Fruit fly (Drosophila melanogaster) whole organism, embryonic: ENCODE data around the gene Spase12.

Experiments used
- ATbp ChIP-seq: fragments of 200-800 bp; sonication (Bioruptor generic); optimal IDR thresholded peaks from 2 replicates; lab custom pipeline; 2017; ENCODE audit warnings: missing biosample characterization, mild to moderate bottlenecking, missing genetic modification characterization, missing genetic modification reagents
- CG12236 ChIP-seq: fragments of 200-800 bp; sonication (Bioruptor generic); optimal IDR thresholded peaks from 2 replicates; lab custom pipeline; 2016; ENCODE audit warnings: missing biosample characterization, missing genetic modification characterization
- CG12299 ChIP-seq: fragments of 200-800 bp; sonication (Bioruptor generic); optimal IDR thresholded peaks from 2 replicates; lab custom pipeline; 2018; ENCODE audit warnings: missing biosample characterization, mild to moderate bottlenecking, missing genetic modification characterization
- CG12942 ChIP-seq: fragments of 200-800 bp; sonication (Bioruptor generic); optimal IDR thresholded peaks from 3 replicates; lab custom pipeline; 2016; ENCODE audit warnings: missing biosample characterization, missing genetic modification characterization
- CG14667 ChIP-seq: fragments of 200-800 bp; sonication (Bioruptor generic); IDR thresholded peaks from 2 replicates; pipeline ENCODE4 v1.3.6; 2022; ENCODE audit warnings: missing biosample characterization, missing genetic modification characterization
- CG15269 ChIP-seq: fragments of 200-800 bp; sonication (Bioruptor generic); optimal IDR thresholded peaks from 2 replicates; lab custom pipeline; 2018; ENCODE audit warnings: missing biosample characterization, mild to moderate bottlenecking, missing genetic modification characterization, moderate library complexity
- CG1529 ChIP-seq: fragments of 200-800 bp; sonication (Bioruptor generic); optimal IDR thresholded peaks from 3 replicates; lab custom pipeline; 2018; ENCODE audit warnings: missing biosample characterization, missing genetic modification characterization
- CG17568 ChIP-seq: fragments of 200-800 bp; sonication (Bioruptor generic); optimal IDR thresholded peaks from 2 replicates; lab custom pipeline; 2018; ENCODE audit warnings: missing biosample characterization, mild to moderate bottlenecking, missing genetic modification characterization, moderate library complexity
- CG2120 ChIP-seq: fragments of 200-800 bp; sonication (Bioruptor generic); optimal IDR thresholded peaks from 3 replicates; lab custom pipeline; 2016; ENCODE audit warnings: missing biosample characterization, missing genetic modification characterization
- CG30431 ChIP-seq: fragments of 200-800 bp; sonication (Bioruptor generic); optimal IDR thresholded peaks from 2 replicates; lab custom pipeline; 2017; ENCODE audit warnings: missing biosample characterization, missing genetic modification characterization
- CG3847 ChIP-seq: fragments of 200-800 bp; sonication (Bioruptor generic); IDR thresholded peaks from 2 replicates; pipeline ENCODE4 v1.3.6; 2022; ENCODE audit warnings: missing biosample characterization, missing genetic modification characterization
- CG3995 ChIP-seq: fragments of 200-800 bp; sonication (Bioruptor generic); optimal IDR thresholded peaks from 3 replicates; lab custom pipeline; 2016; ENCODE audit warnings: missing biosample characterization, missing genetic modification characterization
- CG4328 ChIP-seq: fragments of 200-800 bp; sonication (Bioruptor generic); optimal IDR thresholded peaks from 3 replicates; lab custom pipeline; 2017; ENCODE audit warnings: missing biosample characterization, missing genetic modification reagents, missing genetic modification characterization
- CG4707 ChIP-seq: fragments of 200-800 bp; sonication (Bioruptor generic); optimal IDR thresholded peaks from 2 replicates; lab custom pipeline; 2018; ENCODE audit warnings: missing biosample characterization, mild to moderate bottlenecking, missing genetic modification characterization, moderate library complexity
- CG4820 ChIP-seq: fragments of 200-800 bp; sonication (Bioruptor generic); optimal IDR thresholded peaks from 3 replicates; lab custom pipeline; 2016; ENCODE audit warnings: missing biosample characterization, missing genetic modification characterization
- CG5180 ChIP-seq: fragments of 200-800 bp; sonication (Bioruptor generic); optimal IDR thresholded peaks from 3 replicates; lab custom pipeline; 2017; ENCODE audit warnings: missing biosample characterization, missing genetic modification characterization, mild to moderate bottlenecking, moderate library complexity, missing genetic modification reagents
- CG7372 ChIP-seq: fragments of 200-800 bp; sonication (Bioruptor generic); IDR thresholded peaks from 2 replicates; pipeline ENCODE4 v1.3.6; 2022; ENCODE audit warnings: missing biosample characterization, missing genetic modification characterization
- CG9932 ChIP-seq: fragments of 200-800 bp; sonication (Bioruptor generic); IDR thresholded peaks from 2 replicates; pipeline ENCODE4 v1.3.6; 2022; ENCODE audit warnings: missing biosample characterization, missing genetic modification characterization
- CHES-1-like ChIP-seq: fragments of 200-800 bp; sonication (Bioruptor generic); optimal IDR thresholded peaks from 2 replicates; lab custom pipeline; 2016; ENCODE audit warnings: missing biosample characterization, missing genetic modification characterization
- CkIIα-i1 ChIP-seq: fragments of 200-800 bp; sonication (Bioruptor generic); IDR thresholded peaks from 2 replicates; pipeline ENCODE4 v1.3.6; 2022; ENCODE audit warnings: missing biosample characterization, missing genetic modification characterization
- Dfd ChIP-seq, 2 experiments: fragments of >200 bp; optimal IDR thresholded peaks; 2 replicates each; lab custom pipeline; 2017; ENCODE audit warnings: missing biosample characterization in 2 of 2, missing genetic modification characterization in 2 of 2
- Dref ChIP-seq: fragments of 200-800 bp; sonication (Bioruptor generic); IDR thresholded peaks from 2 replicates; pipeline ENCODE4 v1.3.6; 2022; ENCODE audit warnings: missing biosample characterization, missing genetic modification characterization
- GATAe ChIP-seq: fragments of 200-800 bp; sonication (Bioruptor generic); conservative IDR thresholded peaks from 2 replicates; pipeline ENCODE4 v1.3.6; 2022; ENCODE audit warnings: missing biosample characterization, missing genetic modification characterization
- Mrtf ChIP-seq: fragments of 200-800 bp; sonication (Bioruptor generic); IDR thresholded peaks from 3 replicates; pipeline ENCODE4 v1.3.6; 2022; ENCODE audit warnings: missing biosample characterization, missing genetic modification characterization
- Poxn ChIP-seq: fragments of 200-800 bp; sonication (Bioruptor generic); IDR thresholded peaks from 2 replicates; pipeline ENCODE4 v1.3.6; 2022; ENCODE audit warnings: missing biosample characterization, missing genetic modification characterization
- Tbp ChIP-seq: fragments of >200 bp; optimal IDR thresholded peaks from 2 replicates; lab custom pipeline; 2018; ENCODE audit warnings: missing biosample characterization, missing genetic modification characterization
- Trl ChIP-seq, 3 experiments: fragments of >200 bp in 2 of 3; fragments of 200-800 bp in 1 of 3; sonication (Bioruptor generic) in 1 of 3; optimal IDR thresholded peaks; 2 replicates in 1 of 3; 3 replicates in 2 of 3; lab custom pipeline; 2016 to 2017; ENCODE audit warnings: missing biosample characterization in 1 of 3, missing genetic modification characterization in 1 of 3
- ash1 ChIP-seq: fragments of 200-800 bp; sonication (Bioruptor generic); optimal IDR thresholded peaks from 2 replicates; lab custom pipeline; 2018; ENCODE audit warnings: missing biosample characterization, mild to moderate bottlenecking, missing genetic modification characterization
- cas ChIP-seq: fragments of 200-800 bp; sonication (Bioruptor generic); IDR thresholded peaks from 2 replicates; pipeline ENCODE4 v1.3.6; 2022; ENCODE audit warnings: missing biosample characterization, missing genetic modification characterization
- chinmo ChIP-seq: fragments of 200-800 bp; sonication (Bioruptor generic); IDR thresholded peaks from 4 replicates; pipeline ENCODE4 v1.3.6; 2022; ENCODE audit warnings: missing biosample characterization, missing genetic modification characterization; ENCODE audit not compliant: partially characterized antibody
- chn ChIP-seq: fragments of 200-800 bp; sonication (Bioruptor generic); optimal IDR thresholded peaks from 2 replicates; lab custom pipeline; 2016; ENCODE audit warnings: missing biosample characterization, missing genetic modification characterization
- ci ChIP-seq: fragments of 200-800 bp; sonication (Bioruptor generic); IDR thresholded peaks from 3 replicates; pipeline ENCODE4 v1.3.6; 2022; ENCODE audit warnings: missing biosample characterization, missing genetic modification characterization
- croc ChIP-seq: fragments of 200-800 bp; sonication (Bioruptor generic); conservative IDR thresholded peaks from 3 replicates; pipeline ENCODE4 v1.3.6; 2022; ENCODE audit warnings: missing biosample characterization, missing genetic modification characterization
- dan ChIP-seq: fragments of 200-800 bp; sonication (Bioruptor generic); IDR thresholded peaks from 2 replicates; pipeline ENCODE4 v1.3.6; 2022; ENCODE audit warnings: missing biosample characterization, missing genetic modification characterization
- danr ChIP-seq: fragments of 200-800 bp; sonication (Bioruptor generic); IDR thresholded peaks from 2 replicates; pipeline ENCODE4 v1.3.6; 2022; ENCODE audit warnings: missing biosample characterization, missing genetic modification characterization
- dati ChIP-seq: fragments of 200-800 bp; sonication (Bioruptor generic); IDR thresholded peaks from 2 replicates; pipeline ENCODE4 v1.3.6; 2022; ENCODE audit warnings: missing biosample characterization, missing genetic modification characterization
- esg ChIP-seq: fragments of 200-800 bp; sonication (Bioruptor generic); conservative IDR thresholded peaks from 2 replicates; pipeline ENCODE4 v1.3.6; 2022; ENCODE audit warnings: missing biosample characterization, missing genetic modification characterization
- gro ChIP-seq: fragments of 200-800 bp; sonication (Bioruptor generic); optimal IDR thresholded peaks from 2 replicates; lab custom pipeline; 2016; ENCODE audit warnings: missing biosample characterization, missing genetic modification characterization
- inv ChIP-seq: fragments of 200-800 bp; sonication (Bioruptor generic); IDR thresholded peaks from 2 replicates; pipeline ENCODE4 v1.3.6; 2022; ENCODE audit warnings: missing biosample characterization, missing genetic modification characterization; ENCODE audit not compliant: partially characterized antibody
- jumu ChIP-seq: fragments of 200-800 bp; sonication (Bioruptor generic); optimal IDR thresholded peaks from 3 replicates; lab custom pipeline; 2016; ENCODE audit warnings: missing biosample characterization, missing genetic modification characterization
- knrl ChIP-seq: fragments of 200-800 bp; sonication (Bioruptor generic); IDR thresholded peaks from 3 replicates; pipeline ENCODE4 v1.3.6; 2022; ENCODE audit warnings: missing biosample characterization, missing genetic modification characterization; ENCODE audit not compliant: partially characterized antibody
- lab ChIP-seq: fragments of 200-800 bp; sonication (Bioruptor generic); optimal IDR thresholded peaks from 3 replicates; lab custom pipeline; 2017; ENCODE audit warnings: missing biosample characterization, missing genetic modification characterization, mild to moderate bottlenecking, moderate library complexity, missing genetic modification reagents
- nom ChIP-seq: fragments of 200-800 bp; sonication (Bioruptor generic); optimal IDR thresholded peaks from 2 replicates; lab custom pipeline; 2017; ENCODE audit warnings: missing biosample characterization, missing genetic modification characterization, mild to moderate bottlenecking, moderate library complexity, missing genetic modification reagents
- psq ChIP-seq: fragments of 200-800 bp; sonication (Bioruptor generic); optimal IDR thresholded peaks from 2 replicates; lab custom pipeline; 2017; ENCODE audit warnings: missing biosample characterization, missing genetic modification characterization
- salm ChIP-seq: fragments of 200-800 bp; sonication (Bioruptor generic); optimal IDR thresholded peaks from 2 replicates; lab custom pipeline; 2018; ENCODE audit warnings: missing biosample characterization, mild to moderate bottlenecking, missing genetic modification characterization
- sqz ChIP-seq: fragments of 200-800 bp; sonication (Bioruptor generic); optimal IDR thresholded peaks from 3 replicates; lab custom pipeline; 2018; ENCODE audit warnings: missing biosample characterization, mild to moderate bottlenecking, missing genetic modification characterization
- stwl ChIP-seq: fragments of 200-800 bp; sonication (Bioruptor generic); optimal IDR thresholded peaks from 3 replicates; lab custom pipeline; 2018; ENCODE audit warnings: missing biosample characterization, mild to moderate bottlenecking, missing genetic modification characterization, moderate library complexity
- tll ChIP-seq, 2 experiments: fragments of 200-800 bp in 1 of 2; fragments of >200 bp in 1 of 2; sonication (Bioruptor generic) in 1 of 2; optimal IDR thresholded peaks; 2 replicates each; lab custom pipeline; 2017 to 2019; ENCODE audit warnings: missing biosample characterization in 2 of 2, missing genetic modification characterization in 2 of 2, mild to moderate bottlenecking in 1 of 2, moderate library complexity in 1 of 2
- vfl ChIP-seq: fragments of 200-800 bp; sonication (Bioruptor generic); optimal IDR thresholded peaks from 2 replicates; lab custom pipeline; 2016; ENCODE audit warnings: missing biosample characterization, missing genetic modification characterization
- zen2 ChIP-seq: fragments of 200-800 bp; sonication (Bioruptor generic); IDR thresholded peaks from 3 replicates; pipeline ENCODE4 v1.3.6; 2022; ENCODE audit warnings: missing biosample characterization, missing genetic modification characterization; ENCODE audit not compliant: partially characterized antibody

Gene Spase12

dm6 chr3R:29493242-29493944 lies 2.4 kb upstream of the Spase12 start, which contains the start of the genes CG2310 and Diedel (continued):
- no peak for TF ChIP-seq Dfd (GFP tag; optimal IDR thresholded peaks at IDR 0.05; lab: Kevin White, UChicago)
- TF ChIP-seq CG9932 (GFP tag; lab: Robert Waterston, UW): peak; percentile 39
- no peak for TF ChIP-seq zen2 (GFP tag; lab: Robert Waterston, UW)
- peak; percentile 26 for TF ChIP-seq CHES-1-like (GFP tag; lab: Kevin White, UChicago)
- 0 out of 3 replicates have a peak, but pooled peaks have one; percentile 12 for TF ChIP-seq croc
- no peak for TF ChIP-seq CG17568 (GFP tag; lab: Kevin White, UChicago)
- peak; percentile 0 for TF ChIP-seq jumu (GFP tag; lab: Kevin White, UChicago)
- no peak for TF ChIP-seq dati (GFP tag; lab: Robert Waterston, UW)
- peak; percentile 69 for TF ChIP-seq ci (GFP tag; lab: Robert Waterston, UW)
- TF ChIP-seq CG30431 (GFP tag; lab: Kevin White, UChicago): no peak
- no peak for TF ChIP-seq ash1
- no peak for TF ChIP-seq CG14667
- no peak for TF ChIP-seq dan (GFP tag; lab: Robert Waterston, UW)
- TF ChIP-seq CG15269: no peak
- no peak for TF ChIP-seq tll (GFP tag; optimal IDR thresholded peaks at IDR 0.05; lab: Kevin White, UChicago)
- TF ChIP-seq CG4328 (GFP tag; lab: Kevin White, UChicago): no peak
- TF ChIP-seq Mrtf (GFP tag; lab: Robert Waterston, UW): no peak
- no peak for TF ChIP-seq psq (GFP tag; lab: Kevin White, UChicago)
- TF ChIP-seq esg: no peak
- no peak for TF ChIP-seq Tbp (GFP tag; lab: Kevin White, UChicago)
- TF ChIP-seq CG4820: no peak
- peak; percentile 51; the same call in 2 of the 3 replicates for TF ChIP-seq knrl (GFP tag; lab: Robert Waterston, UW)
- TF ChIP-seq chn: peak; percentile 9
- peak; percentile 73 for TF ChIP-seq Dref (GFP tag; lab: Robert Waterston, UW)
- no peak for TF ChIP-seq CG5180
- no peak for TF ChIP-seq lab
- TF ChIP-seq chinmo (GFP tag; lab: Robert Waterston, UW): peak; percentile 99
- no peak for TF ChIP-seq CG4707 (GFP tag; lab: Kevin White, UChicago)
- no peak for TF ChIP-seq CG3995 (GFP tag; lab: Kevin White, UChicago)
- no peak for TF ChIP-seq Poxn (GFP tag; lab: Robert Waterston, UW)
- no peak for TF ChIP-seq ATbp
- TF ChIP-seq salm (tag; lab: Kevin White, UChicago): no peak
- TF ChIP-seq cas (GFP tag; lab: Robert Waterston, UW): no peak
- peak; percentile 78 for TF ChIP-seq CG3847 (GFP tag; lab: Robert Waterston, UW)
- TF ChIP-seq CkIIα-i1 (GFP tag; lab: Robert Waterston, UW): no peak
- peak; percentile 45; the same call in 1 of the 2 replicates for TF ChIP-seq inv
- TF ChIP-seq Trl (optimal IDR thresholded peaks at IDR 0.05; lab: Kevin White, UChicago): no peak
- TF ChIP-seq Trl (GFP tag; optimal IDR thresholded peaks at IDR 0.05; lab: Kevin White, UChicago): no peak
- no peak for TF ChIP-seq CG7372 (GFP tag; lab: Robert Waterston, UW)
- no peak for TF ChIP-seq GATAe (GFP tag; lab: Robert Waterston, UW)
- peak; percentile 24 for TF ChIP-seq gro (GFP tag; lab: Kevin White, UChicago)
- TF ChIP-seq CG12299: no peak
- no peak for TF ChIP-seq CG12236 (GFP tag; lab: Kevin White, UChicago)
- TF ChIP-seq stwl (tag; lab: Kevin White, UChicago): peak; percentile 47
- TF ChIP-seq CG12942 (GFP tag; lab: Kevin White, UChicago): no peak
- no peak for TF ChIP-seq sqz (GFP tag; lab: Kevin White, UChicago)
- TF ChIP-seq danr: no peak
- no peak for TF ChIP-seq CG2120
- TF ChIP-seq vfl: peak; percentile 10
- TF ChIP-seq CG1529 (GFP tag; lab: Kevin White, UChicago): no peak
- peak; percentile 13 for TF ChIP-seq nom (GFP tag; lab: Kevin White, UChicago)
